Fruit fly (Drosophila melanogaster) S2 (cell line): ENCODE measurements around the gene CG45011.

ENCODE experiments used
- CG8478 ChIP-seq: fragments of >200 bp; optimal IDR thresholded peaks from 2 replicates; lab custom pipeline; 2018
- CTCF ChIP-seq, 2 experiments: fragments of >200 bp; optimal IDR thresholded peaks; 2 replicates each; lab custom pipeline; 2018

DNA sequence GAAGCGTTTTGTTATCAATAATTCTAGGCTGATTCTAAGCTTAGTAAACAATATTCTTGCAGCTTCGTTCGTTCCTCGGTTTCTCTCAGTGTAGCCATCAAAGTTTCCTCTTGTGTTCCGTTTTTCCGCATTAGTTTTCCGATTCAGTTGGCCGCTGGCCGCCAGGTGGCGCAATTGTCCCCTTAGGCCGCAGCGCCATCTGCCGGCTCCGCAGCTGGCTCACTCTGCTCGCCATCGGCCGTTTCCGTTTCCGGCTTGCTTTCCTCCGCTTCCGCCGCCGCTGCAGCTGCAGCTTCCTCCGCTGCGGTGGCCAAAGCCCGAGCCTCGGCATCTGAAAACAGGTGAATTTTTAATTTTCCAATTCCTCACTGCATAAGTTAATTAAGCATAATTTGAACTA is 17.5 kb upstream of the CG45011 start:
- TF ChIP-seq CG8478 (no peak), CTCF (optimal IDR thresholded peaks at IDR 0.05; lab: Kevin White, UChicago) (peak; percentile 92 to 96)
